Fruit fly (Drosophila melanogaster) whole organism, embryonic: ENCODE results near the gene CG32845.

Experiments
- Aef1 ChIP-seq: fragments of 200-800 bp; sonication (Bioruptor generic); IDR thresholded peaks from 3 replicates; pipeline ENCODE4 v1.3.6; 2022; ENCODE audit warnings: missing biosample characterization, missing genetic modification characterization
- Asciz ChIP-seq: fragments of 200-800 bp; sonication (Bioruptor generic); optimal IDR thresholded peaks from 2 replicates; lab custom pipeline; 2017; ENCODE audit warnings: missing biosample characterization, mild to moderate bottlenecking, missing genetic modification characterization, missing genetic modification reagents
- C15 ChIP-seq: fragments of 200-800 bp; sonication (Bioruptor generic); IDR thresholded peaks from 3 replicates; pipeline ENCODE4 v1.3.6; 2022; ENCODE audit warnings: missing biosample characterization, missing genetic modification characterization
- CG10209 ChIP-seq: fragments of 200-800 bp; sonication (Bioruptor generic); optimal IDR thresholded peaks from 3 replicates; lab custom pipeline; 2017; ENCODE audit warnings: missing biosample characterization, mild to moderate bottlenecking, missing genetic modification characterization, missing genetic modification reagents
- CG10267 ChIP-seq: fragments of 200-800 bp; sonication (Bioruptor generic); optimal IDR thresholded peaks from 2 replicates; lab custom pipeline; 2018; ENCODE audit warnings: missing biosample characterization, mild to moderate bottlenecking, missing genetic modification characterization, moderate library complexity
- CG10431 ChIP-seq: fragments of 200-800 bp; sonication (Bioruptor generic); optimal IDR thresholded peaks from 3 replicates; lab custom pipeline; 2018; ENCODE audit warnings: missing biosample characterization, mild to moderate bottlenecking, missing genetic modification characterization
- CG11247 ChIP-seq: fragments of 200-800 bp; sonication (Bioruptor generic); IDR thresholded peaks from 2 replicates; pipeline ENCODE4 v1.3.6; 2022; ENCODE audit warnings: missing biosample characterization, missing genetic modification characterization
- CG11695 ChIP-seq: fragments of 200-800 bp; sonication (Bioruptor generic); IDR thresholded peaks from 3 replicates; pipeline ENCODE4 v1.3.6; 2022; ENCODE audit warnings: missing biosample characterization, missing genetic modification characterization
- CG11696 ChIP-seq: fragments of 200-800 bp; sonication (Bioruptor generic); IDR thresholded peaks from 2 replicates; pipeline ENCODE4 v1.3.6; 2022; ENCODE audit warnings: missing biosample characterization, missing genetic modification characterization
- CG13123 ChIP-seq: fragments of 200-800 bp; sonication (Bioruptor generic); optimal IDR thresholded peaks from 2 replicates; lab custom pipeline; 2016; ENCODE audit warnings: missing biosample characterization, missing genetic modification characterization
- CG18476 ChIP-seq: fragments of 200-800 bp; sonication (Bioruptor generic); optimal IDR thresholded peaks from 2 replicates; lab custom pipeline; 2016; ENCODE audit warnings: missing biosample characterization, mild to moderate bottlenecking, missing genetic modification characterization
- CG2116 ChIP-seq: fragments of 200-800 bp; sonication (Bioruptor generic); optimal IDR thresholded peaks from 3 replicates; lab custom pipeline; 2018; ENCODE audit warnings: missing biosample characterization, mild to moderate bottlenecking, missing genetic modification characterization
- CG34224 ChIP-seq: fragments of 200-800 bp; sonication (Bioruptor generic); IDR thresholded peaks from 3 replicates; pipeline ENCODE4 v1.3.6; 2022; ENCODE audit warnings: missing biosample characterization, missing genetic modification characterization; ENCODE audit not compliant: partially characterized antibody
- CG4360 ChIP-seq: fragments of 200-800 bp; sonication (Bioruptor generic); IDR thresholded peaks from 2 replicates; pipeline ENCODE4 v1.3.6; 2022; ENCODE audit warnings: missing biosample characterization, missing genetic modification characterization
- CG5953 ChIP-seq: fragments of 200-800 bp; sonication (Bioruptor generic); IDR thresholded peaks from 2 replicates; pipeline ENCODE4 v1.3.6; 2022; ENCODE audit warnings: missing biosample characterization, missing genetic modification characterization
- CG6683 ChIP-seq: fragments of 200-800 bp; sonication (Bioruptor generic); optimal IDR thresholded peaks from 2 replicates; lab custom pipeline; 2017; ENCODE audit warnings: missing biosample characterization, mild to moderate bottlenecking, missing genetic modification characterization, missing genetic modification reagents
- CG6689 ChIP-seq: fragments of 200-800 bp; sonication (Bioruptor generic); IDR thresholded peaks from 2 replicates; pipeline ENCODE4 v1.3.6; 2022; ENCODE audit warnings: missing biosample characterization, missing genetic modification characterization
- CG7271 ChIP-seq: fragments of 200-800 bp; sonication (Bioruptor generic); optimal IDR thresholded peaks from 2 replicates; lab custom pipeline; 2018; ENCODE audit warnings: missing biosample characterization, mild to moderate bottlenecking, missing genetic modification characterization, moderate library complexity
- CG7987 ChIP-seq: fragments of 200-800 bp; sonication (Bioruptor generic); optimal IDR thresholded peaks from 2 replicates; lab custom pipeline; 2018; ENCODE audit warnings: missing biosample characterization, mild to moderate bottlenecking, missing genetic modification characterization, moderate library complexity
- HHEX ChIP-seq: fragments of 200-800 bp; sonication (Bioruptor generic); optimal IDR thresholded peaks from 3 replicates; lab custom pipeline; 2017; ENCODE audit warnings: missing biosample characterization, mild to moderate bottlenecking, missing genetic modification characterization, missing genetic modification reagents
- HLHmδ ChIP-seq: fragments of 200-800 bp; sonication (Bioruptor generic); optimal IDR thresholded peaks from 2 replicates; lab custom pipeline; 2018; ENCODE audit warnings: missing biosample characterization, mild to moderate bottlenecking, missing genetic modification characterization, moderate library complexity
- Hand ChIP-seq: fragments of 200-800 bp; sonication (Bioruptor generic); optimal IDR thresholded peaks from 2 replicates; lab custom pipeline; 2017; ENCODE audit warnings: mild to moderate bottlenecking, missing biosample characterization, missing genetic modification reagents, missing genetic modification characterization
- HmgZ ChIP-seq: fragments of 200-800 bp; sonication (Bioruptor generic); optimal IDR thresholded peaks from 2 replicates; lab custom pipeline; 2018; ENCODE audit warnings: missing biosample characterization, mild to moderate bottlenecking, missing genetic modification characterization
- Hmx ChIP-seq: fragments of 200-800 bp; sonication (Bioruptor generic); optimal IDR thresholded peaks from 2 replicates; lab custom pipeline; 2016; ENCODE audit warnings: missing biosample characterization, missing genetic modification characterization
- Nf-YA ChIP-seq: fragments of 200-800 bp; sonication (Bioruptor generic); IDR thresholded peaks from 2 replicates; pipeline ENCODE4 v1.3.6; 2022; ENCODE audit warnings: missing biosample characterization, missing genetic modification characterization
- Nf-YB ChIP-seq: fragments of 200-800 bp; sonication (Bioruptor generic); optimal IDR thresholded peaks from 3 replicates; lab custom pipeline; 2019; ENCODE audit warnings: missing biosample characterization, mild to moderate bottlenecking, missing genetic modification characterization, moderate library complexity
- Oaz ChIP-seq: fragments of 200-800 bp; sonication (Bioruptor generic); IDR thresholded peaks from 2 replicates; pipeline ENCODE4 v1.3.6; 2022; ENCODE audit warnings: missing biosample characterization, missing genetic modification characterization
- Poxn ChIP-seq: fragments of 200-800 bp; sonication (Bioruptor generic); IDR thresholded peaks from 2 replicates; pipeline ENCODE4 v1.3.6; 2022; ENCODE audit warnings: missing biosample characterization, missing genetic modification characterization
- Trl ChIP-seq, 3 experiments: fragments of >200 bp in 2 of 3; fragments of 200-800 bp in 1 of 3; sonication (Bioruptor generic) in 1 of 3; optimal IDR thresholded peaks; 2 replicates in 1 of 3; 3 replicates in 2 of 3; lab custom pipeline; 2016 to 2017; ENCODE audit warnings: missing biosample characterization in 1 of 3, missing genetic modification characterization in 1 of 3
- aop ChIP-seq: fragments of 200-800 bp; sonication (Bioruptor generic); IDR thresholded peaks from 2 replicates; pipeline ENCODE4 v1.3.6; 2022; ENCODE audit warnings: missing biosample characterization, missing genetic modification characterization
- bsh ChIP-seq, 2 experiments: fragments of 200-800 bp; sonication (Bioruptor generic); optimal IDR thresholded peaks; 2 replicates each; lab custom pipeline; 2017 to 2018; ENCODE audit warnings: mild to moderate bottlenecking in 2 of 2, missing biosample characterization in 2 of 2, missing genetic modification characterization in 2 of 2, moderate library complexity in 1 of 2
- chm ChIP-seq: fragments of 200-800 bp; sonication (Bioruptor generic); IDR thresholded peaks from 2 replicates; pipeline ENCODE4 v1.3.6; 2022; ENCODE audit warnings: missing biosample characterization, missing genetic modification characterization
- ci ChIP-seq: fragments of 200-800 bp; sonication (Bioruptor generic); IDR thresholded peaks from 3 replicates; pipeline ENCODE4 v1.3.6; 2022; ENCODE audit warnings: missing biosample characterization, missing genetic modification characterization
- disco-r ChIP-seq: fragments of 200-800 bp; sonication (Bioruptor generic); optimal IDR thresholded peaks from 2 replicates; lab custom pipeline; 2016; ENCODE audit warnings: missing biosample characterization, missing genetic modification characterization
- dpn ChIP-seq, 2 experiments: fragments of 200-800 bp; sonication (Bioruptor generic); optimal IDR thresholded peaks; 3 replicates each; lab custom pipeline; 2016; ENCODE audit warnings: missing biosample characterization in 2 of 2, missing genetic modification characterization in 2 of 2
- emc ChIP-seq: fragments of 200-800 bp; sonication (Bioruptor generic); optimal IDR thresholded peaks from 2 replicates; lab custom pipeline; 2016; ENCODE audit warnings: missing biosample characterization, missing genetic modification characterization
- en ChIP-seq: fragments of 200-800 bp; sonication (Bioruptor generic); optimal IDR thresholded peaks from 2 replicates; lab custom pipeline; 2016; ENCODE audit warnings: missing biosample characterization, missing genetic modification characterization
- fru ChIP-seq: fragments of >200 bp; optimal IDR thresholded peaks from 2 replicates; lab custom pipeline; 2017
- gro ChIP-seq: fragments of 200-800 bp; sonication (Bioruptor generic); optimal IDR thresholded peaks from 2 replicates; lab custom pipeline; 2016; ENCODE audit warnings: missing biosample characterization, missing genetic modification characterization
- hbn ChIP-seq: fragments of 200-800 bp; sonication (Bioruptor generic); IDR thresholded peaks from 2 replicates; pipeline ENCODE4 v1.3.6; 2022; ENCODE audit warnings: missing biosample characterization, missing genetic modification characterization; ENCODE audit not compliant: partially characterized antibody
- inv ChIP-seq: fragments of 200-800 bp; sonication (Bioruptor generic); IDR thresholded peaks from 2 replicates; pipeline ENCODE4 v1.3.6; 2022; ENCODE audit warnings: missing biosample characterization, missing genetic modification characterization; ENCODE audit not compliant: partially characterized antibody
- lilli ChIP-seq: fragments of 200-800 bp; sonication (Bioruptor generic); optimal IDR thresholded peaks from 3 replicates; lab custom pipeline; 2016; ENCODE audit warnings: missing biosample characterization, missing genetic modification characterization
- odd ChIP-seq: fragments of 200-800 bp; sonication (Bioruptor generic); optimal IDR thresholded peaks from 2 replicates; lab custom pipeline; 2017; ENCODE audit warnings: missing biosample characterization, mild to moderate bottlenecking, missing genetic modification characterization
- schlank ChIP-seq: fragments of 200-800 bp; sonication (Bioruptor generic); optimal IDR thresholded peaks from 2 replicates; lab custom pipeline; 2018; ENCODE audit warnings: missing biosample characterization, mild to moderate bottlenecking, missing genetic modification characterization
- slou ChIP-seq: fragments of 200-800 bp; sonication (Bioruptor generic); optimal IDR thresholded peaks from 3 replicates; lab custom pipeline; 2016; ENCODE audit warnings: missing biosample characterization, missing genetic modification characterization
- sob ChIP-seq: fragments of 200-800 bp; sonication (Bioruptor generic); IDR thresholded peaks from 2 replicates; pipeline ENCODE4 v1.3.6; 2022; ENCODE audit warnings: missing biosample characterization, missing genetic modification characterization
- tio ChIP-seq: fragments of 200-800 bp; sonication (Bioruptor generic); optimal IDR thresholded peaks from 2 replicates; lab custom pipeline; 2017; ENCODE audit warnings: missing biosample characterization, missing genetic modification characterization, inconsistent platforms
- zfh1 ChIP-seq: fragments of 200-800 bp; sonication (Bioruptor generic); IDR thresholded peaks from 3 replicates; pipeline ENCODE4 v1.3.6; 2022; ENCODE audit warnings: missing biosample characterization, missing genetic modification characterization

Gene CG32845

DNA sequence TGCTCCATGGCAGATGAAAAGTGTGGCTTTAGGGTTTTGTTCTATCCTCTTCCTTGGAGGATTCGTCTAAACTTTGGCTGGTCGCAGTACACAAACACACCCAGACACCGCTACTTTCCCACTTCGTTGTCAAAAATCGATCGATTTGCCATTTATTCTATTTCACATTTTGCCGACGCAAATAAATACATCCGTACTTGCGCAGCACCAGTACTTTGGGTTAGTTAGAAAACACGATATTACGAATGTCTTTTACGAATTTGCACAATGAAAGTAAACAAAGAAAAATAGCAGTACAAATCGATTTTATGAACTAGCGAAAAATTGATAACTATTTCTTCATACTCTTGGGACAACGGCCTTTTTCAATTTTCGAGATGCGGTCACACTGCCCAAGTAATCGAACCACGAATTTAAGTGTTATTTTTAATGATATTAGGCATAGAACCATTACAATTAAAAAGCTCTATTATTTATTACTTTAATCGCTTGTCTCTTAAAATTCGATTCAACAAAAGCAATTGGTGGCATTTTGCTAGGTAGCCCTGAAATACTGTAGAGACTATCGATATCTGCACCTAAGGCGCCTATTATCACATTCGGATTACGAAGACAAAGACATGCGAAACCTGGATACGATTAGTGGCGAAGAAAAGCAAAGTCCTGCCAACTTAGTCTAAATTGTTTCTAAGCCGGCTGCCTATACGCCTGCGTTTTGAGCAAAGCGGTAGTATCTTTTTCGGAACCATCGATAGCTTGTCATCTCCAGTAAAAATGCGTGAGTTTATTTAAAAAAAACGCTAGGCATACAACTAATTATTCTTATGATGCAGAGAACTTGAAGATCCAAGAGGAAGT, 15.3 kb downstream of the CG32845 start, which contains the start of the genes DIP2 and wac:
DIP2 (minus strand) TSS at position 337 of the 858 bp plus-strand sequence.
wac (plus strand) TSS at position 559 of the 858 bp plus-strand sequence.
- no peak for TF ChIP-seq CG11695 (GFP tag; lab: Robert Waterston, UW)
- peak; percentile 87 for TF ChIP-seq ci (GFP tag; lab: Robert Waterston, UW)
- TF ChIP-seq bsh (GFP tag; optimal IDR thresholded peaks at IDR 0.05; lab: Kevin White, UChicago) = peak in 1 of 2 experiments; percentile 51
- peak; percentile 51 for TF ChIP-seq odd (GFP tag; lab: Kevin White, UChicago)
- no peak for TF ChIP-seq CG4360 (GFP tag; lab: Robert Waterston, UW)
- TF ChIP-seq gro (GFP tag; lab: Kevin White, UChicago) = peak; percentile 75
- TF ChIP-seq HHEX = peak; percentile 11
- peak; percentile 53 for TF ChIP-seq CG10209 (GFP tag; lab: Kevin White, UChicago)
- TF ChIP-seq CG10431 (GFP tag; lab: Kevin White, UChicago) = peak; percentile 49
- TF ChIP-seq HLHmδ (GFP tag; lab: Kevin White, UChicago) = peak; percentile 5
- TF ChIP-seq lilli = peak; percentile 93
- TF ChIP-seq Hmx (GFP tag; lab: Kevin White, UChicago) = no peak
- peak; percentile 54; the same call in 2 of the 3 replicates for TF ChIP-seq Aef1 (GFP tag; lab: Robert Waterston, UW)
- no peak for TF ChIP-seq Poxn
- no peak for TF ChIP-seq Nf-YA (GFP tag; lab: Robert Waterston, UW)
- TF ChIP-seq slou (GFP tag; lab: Kevin White, UChicago) = peak; percentile 30
- TF ChIP-seq schlank (tag; lab: Kevin White, UChicago) = peak; percentile 53
- TF ChIP-seq Trl (optimal IDR thresholded peaks at IDR 0.05; lab: Kevin White, UChicago) = no peak
- TF ChIP-seq Trl (GFP tag; optimal IDR thresholded peaks at IDR 0.05; lab: Kevin White, UChicago) = peak; percentile 92
- no peak for TF ChIP-seq Asciz (GFP tag; lab: Kevin White, UChicago)
- peak; percentile 84 for TF ChIP-seq inv (GFP tag; lab: Robert Waterston, UW)
- no peak for TF ChIP-seq aop (GFP tag; lab: Robert Waterston, UW)
- peak; percentile 74 for TF ChIP-seq sob (GFP tag; lab: Robert Waterston, UW)
- TF ChIP-seq CG5953 (GFP tag; lab: Robert Waterston, UW) = peak; percentile 49
- TF ChIP-seq CG10267 = peak; percentile 79
- TF ChIP-seq C15 = no peak
- TF ChIP-seq emc (GFP tag; lab: Kevin White, UChicago) = peak; percentile 25
- TF ChIP-seq Nf-YB = peak; percentile 40
- TF ChIP-seq tio (GFP tag; lab: Kevin White, UChicago) = no peak
- TF ChIP-seq HmgZ (tag; lab: Kevin White, UChicago) = peak; percentile 74
- TF ChIP-seq dpn (GFP tag; optimal IDR thresholded peaks at IDR 0.05; lab: Kevin White, UChicago) = peak; percentile 72 to 90
- peak; percentile 94 for TF ChIP-seq CG2116 (GFP tag; lab: Kevin White, UChicago)
- peak; percentile 43 for TF ChIP-seq CG18476 (GFP tag; lab: Kevin White, UChicago)
- TF ChIP-seq disco-r = peak; percentile 52
- TF ChIP-seq CG6689 = peak; percentile 40; the same call in 1 of the 2 replicates
- peak; percentile 21 for TF ChIP-seq en (GFP tag; lab: Kevin White, UChicago)
- TF ChIP-seq CG13123 (GFP tag; lab: Kevin White, UChicago) = peak; percentile 60
- 0 out of 2 replicates have a peak, but pooled peaks have one; percentile 42 for TF ChIP-seq CG11696 (GFP tag; lab: Robert Waterston, UW)
- TF ChIP-seq chm (GFP tag; lab: Robert Waterston, UW) = peak; percentile 83
- peak; percentile 80 for TF ChIP-seq CG11247
- TF ChIP-seq Oaz = peak; percentile 50
- peak; percentile 85 for TF ChIP-seq zfh1
- TF ChIP-seq CG7987 = peak; percentile 75
- no peak for TF ChIP-seq CG7271 (tag; lab: Kevin White, UChicago)
- peak; percentile 6 for TF ChIP-seq CG6683 (GFP tag; lab: Kevin White, UChicago)
- TF ChIP-seq Hand (GFP tag; lab: Kevin White, UChicago) = no peak
- no peak for TF ChIP-seq fru (lab: Kevin White, UChicago)
- TF ChIP-seq hbn (GFP tag; lab: Robert Waterston, UW) = peak; percentile 85
- TF ChIP-seq CG34224 (GFP tag; lab: Robert Waterston, UW) = peak; percentile 86
